Worm (Caenorhabditis elegans) whole organism, early embryonic: ENCODE data around the gene odr-10.

Experiments used
- B0310.2 ChIP-seq: sonication (generic microtip); optimal IDR thresholded peaks from 2 replicates; lab custom pipeline; 2016; ENCODE audit warnings: mild to moderate bottlenecking, missing genetic modification characterization, missing compliant biosample characterization
- F13C5.2 ChIP-seq: sonication (generic microtip); optimal IDR thresholded peaks from 2 replicates; lab custom pipeline; 2017; ENCODE audit warnings: mild to moderate bottlenecking, missing genetic modification characterization, inconsistent platforms, missing compliant biosample characterization
- aly-1 ChIP-seq: sonication (generic microtip); optimal IDR thresholded peaks from 2 replicates; lab custom pipeline; 2016; ENCODE audit warnings: missing genetic modification characterization, missing compliant biosample characterization
- ama-1 ChIP-seq: fragments of 150-350 bp; optimal IDR thresholded peaks from 2 replicates; lab custom pipeline; 2014
- ceh-13 ChIP-seq: fragments of 200-800 bp; sonication (Bioruptor generic); optimal IDR thresholded peaks from 2 replicates; lab custom pipeline; 2018; ENCODE audit warnings: mild to moderate bottlenecking, missing genetic modification characterization, missing compliant biosample characterization
- ceh-36 ChIP-seq: sonication (generic microtip); optimal IDR thresholded peaks from 2 replicates; lab custom pipeline; 2016; ENCODE audit warnings: missing genetic modification characterization, inconsistent platforms, missing compliant biosample characterization
- ets-7 ChIP-seq: sonication (generic microtip); optimal IDR thresholded peaks from 2 replicates; lab custom pipeline; 2016; ENCODE audit warnings: missing genotype, missing genetic modification characterization, missing compliant biosample characterization
- flt-1 ChIP-seq: fragments of 200-800 bp; sonication (Bioruptor generic); IDR thresholded peaks from 2 replicates; pipeline ENCODE4 v1.3.6; 2022; ENCODE audit warnings: missing genetic modification characterization, missing compliant biosample characterization
- hmbx-1 ChIP-seq: sonication (generic microtip); optimal IDR thresholded peaks from 2 replicates; lab custom pipeline; 2016; ENCODE audit warnings: mild to moderate bottlenecking, missing genetic modification characterization, missing compliant biosample characterization
- hmg-4 ChIP-seq: fragments of 200-800 bp; sonication (Bioruptor generic); optimal IDR thresholded peaks from 2 replicates; lab custom pipeline; 2018; ENCODE audit warnings: mild to moderate bottlenecking, missing genetic modification characterization, missing compliant biosample characterization
- hnd-1 ChIP-seq: sonication (generic microtip); optimal IDR thresholded peaks from 2 replicates; lab custom pipeline; 2016; ENCODE audit warnings: missing genetic modification characterization, missing compliant biosample characterization
- pes-1 ChIP-seq: fragments of 200-800 bp; sonication (Bioruptor generic); IDR thresholded peaks from 2 replicates; pipeline ENCODE4 v1.3.6; 2022; ENCODE audit warnings: missing genetic modification reagents, missing genetic modification characterization, missing compliant biosample characterization
- scrt-1 ChIP-seq: fragments of 200-800 bp; sonication (Bioruptor generic); IDR thresholded peaks from 2 replicates; pipeline ENCODE4 v1.3.6; 2022; ENCODE audit warnings: missing genetic modification characterization, missing compliant biosample characterization
- sea-1 ChIP-seq: fragments of 200-800 bp; sonication (Bioruptor generic); conservative IDR thresholded peaks from 2 replicates; pipeline ENCODE4 v1.3.6; 2022; ENCODE audit warnings: missing genetic modification characterization, missing compliant biosample characterization
- tbx-11 ChIP-seq: fragments of 200-800 bp; sonication (Bioruptor generic); IDR thresholded peaks from 2 replicates; pipeline ENCODE4 v1.3.6; 2022; ENCODE audit warnings: missing genetic modification characterization, missing compliant biosample characterization
- tbx-37 ChIP-seq: fragments of 200-800 bp; sonication (Bioruptor generic); conservative IDR thresholded peaks from 2 replicates; pipeline ENCODE4 v1.3.6; 2022; ENCODE audit warnings: missing genetic modification reagents, missing genetic modification characterization, missing compliant biosample characterization
- tra-4 ChIP-seq: sonication (generic microtip); optimal IDR thresholded peaks from 2 replicates; lab custom pipeline; 2017; ENCODE audit warnings: missing genetic modification characterization, missing compliant biosample characterization

odr-10 gene

ce11 chrX:6822552-6822951 lies 43.2 kb downstream of the odr-10 start:
- TF ChIP-seq scrt-1 (GFP tag; lab: Robert Waterston, UW) (no peak), ama-1 (lab: Kevin White, UChicago) (no peak), hmg-4 (GFP tag; lab: Kevin White, UChicago) (no peak), tbx-11 (GFP tag; lab: Robert Waterston, UW) (no peak), B0310.2 (tag; lab: Kevin White, UChicago) (no peak), pes-1 (GFP tag; lab: Robert Waterston, UW) (no peak), hmbx-1 (tag; lab: Kevin White, UChicago) (no peak), flt-1 (GFP tag; lab: Robert Waterston, UW) (no peak), tra-4 (no peak), sea-1 (no peak), hnd-1 (no peak), aly-1 (tag; lab: Kevin White, UChicago) (no peak), ceh-13 (GFP tag; lab: Kevin White, UChicago) (no peak), ets-7 (no peak), ceh-36 (tag; lab: Kevin White, UChicago) (no peak), tbx-37 (GFP tag; lab: Robert Waterston, UW) (no peak), F13C5.2 (no peak)

DNA sequence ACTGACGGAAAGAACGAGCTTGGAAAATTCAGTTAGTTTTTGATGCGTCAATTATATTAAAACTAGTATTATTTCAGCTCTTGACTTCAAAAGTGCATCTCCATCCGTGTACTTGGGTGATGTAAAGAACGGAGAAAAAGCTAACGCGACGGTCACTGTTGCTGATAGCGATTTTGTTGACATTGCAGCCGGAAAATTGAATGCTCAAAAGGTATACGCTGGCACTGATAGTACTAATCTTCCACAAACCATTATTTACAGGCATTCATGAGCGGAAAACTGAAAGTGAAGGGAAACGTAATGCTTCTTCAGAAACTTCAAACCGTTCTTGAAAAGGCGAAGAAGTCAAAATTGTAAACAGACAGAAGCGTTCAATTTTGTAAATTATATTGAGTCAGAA lies 46.1 kb downstream of the odr-10 start:
- TF ChIP-seq tra-4 (no peak), pes-1 (GFP tag; lab: Robert Waterston, UW) (no peak), hmg-4 (GFP tag; lab: Kevin White, UChicago) (no peak), tbx-37 (GFP tag; lab: Robert Waterston, UW) (no peak), sea-1 (no peak), hmbx-1 (tag; lab: Kevin White, UChicago) (no peak), tbx-11 (GFP tag; lab: Robert Waterston, UW) (no peak), F13C5.2 (no peak), ets-7 (no peak), ama-1 (lab: Kevin White, UChicago) (no peak), scrt-1 (GFP tag; lab: Robert Waterston, UW) (no peak), hnd-1 (no peak), flt-1 (GFP tag; lab: Robert Waterston, UW) (no peak)

DNA sequence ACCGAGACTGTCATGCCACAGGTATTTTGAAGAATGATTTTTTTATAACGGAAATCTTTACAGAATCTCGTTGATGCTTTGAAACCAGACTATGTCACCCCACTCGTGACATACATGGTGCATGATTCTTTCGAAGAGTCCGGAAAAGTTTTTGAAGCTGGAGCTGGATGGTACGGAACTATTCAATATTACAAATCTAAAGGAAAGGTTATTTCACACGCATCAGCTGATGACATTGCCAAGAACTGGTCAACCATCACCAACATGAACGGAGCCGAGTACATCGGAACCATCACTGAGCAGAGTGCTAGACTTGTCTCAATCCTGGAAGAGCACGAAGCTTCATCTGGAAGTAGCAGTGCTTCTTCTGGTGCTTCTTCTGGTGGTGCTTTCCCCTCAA lies 46.6 kb downstream of the odr-10 start:
- no peak for TF ChIP-seq hmg-4 (GFP tag; lab: Kevin White, UChicago)
- TF ChIP-seq ceh-13 (GFP tag; lab: Kevin White, UChicago) = no peak
- no peak for TF ChIP-seq tbx-11 (GFP tag; lab: Robert Waterston, UW)
- no peak for TF ChIP-seq ama-1 (lab: Kevin White, UChicago)
- TF ChIP-seq sea-1 = no peak
- no peak for TF ChIP-seq flt-1 (GFP tag; lab: Robert Waterston, UW)
- no peak for TF ChIP-seq tra-4
- TF ChIP-seq B0310.2 (tag; lab: Kevin White, UChicago) = no peak
- TF ChIP-seq tbx-37 (GFP tag; lab: Robert Waterston, UW) = no peak
- TF ChIP-seq ets-7 = no peak
- no peak for TF ChIP-seq scrt-1 (GFP tag; lab: Robert Waterston, UW)

DNA sequence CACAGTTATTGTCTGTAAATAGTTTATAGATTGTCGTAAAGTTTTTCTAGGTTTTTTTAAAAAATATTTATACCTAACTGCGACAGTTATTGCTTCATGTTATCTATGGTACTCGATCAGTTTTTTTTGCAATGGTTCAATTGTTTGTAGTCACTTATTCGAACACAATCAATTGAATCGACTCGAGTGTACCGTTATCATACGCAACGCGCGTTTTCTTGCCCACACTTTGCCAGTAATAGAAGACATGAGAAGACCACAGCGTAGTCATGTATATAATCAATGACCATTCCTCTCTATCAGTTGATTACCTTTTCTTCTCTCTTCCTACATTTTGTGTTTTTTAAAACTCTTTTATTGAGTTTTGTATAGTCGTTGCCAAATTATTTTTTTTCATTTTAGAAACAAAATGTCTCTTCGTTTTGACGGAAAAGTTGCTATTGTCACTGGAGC lies 47.7 kb downstream of the odr-10 start, which contains the start of gene dhs-28:
Gene dhs-28 (plus strand): TSS at position 403 of the 453 bp plus-strand sequence.
- no peak for TF ChIP-seq B0310.2 (tag; lab: Kevin White, UChicago)
